Fruit fly (Drosophila melanogaster) whole organism, embryonic: ENCODE results near the gene CG5853.
A peak's percentile ranks its signal among the peaks of the same experiment; 100 is the strongest.

Experiments
- Ada2b ChIP-seq: fragments of 200-800 bp; sonication (Bioruptor generic); IDR thresholded peaks from 2 replicates; pipeline ENCODE4 v1.3.6; 2022; ENCODE audit warnings: missing biosample characterization, missing genetic modification characterization
- Asciz ChIP-seq: fragments of 200-800 bp; sonication (Bioruptor generic); optimal IDR thresholded peaks from 2 replicates; lab custom pipeline; 2017; ENCODE audit warnings: missing biosample characterization, mild to moderate bottlenecking, missing genetic modification characterization, missing genetic modification reagents
- Atf6 ChIP-seq: fragments of 200-800 bp; sonication (Bioruptor generic); IDR thresholded peaks from 2 replicates; pipeline ENCODE4 v1.3.6; 2022; ENCODE audit warnings: missing biosample characterization, missing genetic modification characterization
- CG14667 ChIP-seq: fragments of 200-800 bp; sonication (Bioruptor generic); IDR thresholded peaks from 2 replicates; pipeline ENCODE4 v1.3.6; 2022; ENCODE audit warnings: missing biosample characterization, missing genetic modification characterization
- CG14965 ChIP-seq: fragments of 200-800 bp; sonication (Bioruptor generic); optimal IDR thresholded peaks from 2 replicates; lab custom pipeline; 2016; ENCODE audit warnings: missing biosample characterization, missing genetic modification characterization, borderline replicate concordance
- CG15073 ChIP-seq: fragments of 200-800 bp; sonication (Bioruptor generic); optimal IDR thresholded peaks from 2 replicates; lab custom pipeline; 2016; ENCODE audit warnings: missing biosample characterization, missing genetic modification characterization
- CG1529 ChIP-seq: fragments of 200-800 bp; sonication (Bioruptor generic); optimal IDR thresholded peaks from 3 replicates; lab custom pipeline; 2018; ENCODE audit warnings: missing biosample characterization, missing genetic modification characterization
- CG15601 ChIP-seq: fragments of 200-800 bp; sonication (Bioruptor generic); optimal IDR thresholded peaks from 3 replicates; lab custom pipeline; 2019; ENCODE audit warnings: missing biosample characterization, mild to moderate bottlenecking, missing genetic modification characterization, moderate library complexity
- CG1602 ChIP-seq: fragments of 200-800 bp; sonication (Bioruptor generic); optimal IDR thresholded peaks from 3 replicates; lab custom pipeline; 2016; ENCODE audit warnings: missing biosample characterization, missing genetic modification characterization
- CG17359 ChIP-seq: fragments of 200-800 bp; sonication (Bioruptor generic); optimal IDR thresholded peaks from 3 replicates; lab custom pipeline; 2018; ENCODE audit warnings: missing biosample characterization, mild to moderate bottlenecking, missing genetic modification characterization, moderate library complexity
- CG17912 ChIP-seq: fragments of 200-800 bp; sonication (Bioruptor generic); optimal IDR thresholded peaks from 2 replicates; lab custom pipeline; 2018; ENCODE audit warnings: missing biosample characterization, mild to moderate bottlenecking, missing genetic modification characterization
- CG18599 ChIP-seq: fragments of 200-800 bp; sonication (Bioruptor generic); optimal IDR thresholded peaks from 3 replicates; lab custom pipeline; 2017; ENCODE audit warnings: missing biosample characterization, missing genetic modification characterization, mild to moderate bottlenecking, moderate library complexity, missing genetic modification reagents
- CG2712 ChIP-seq: fragments of 200-800 bp; optimal IDR thresholded peaks from 3 replicates; lab custom pipeline; 2019; ENCODE audit warnings: missing biosample characterization, mild to moderate bottlenecking, missing genetic modification characterization, moderate library complexity
- CG31365 ChIP-seq: fragments of 200-800 bp; sonication (Bioruptor generic); optimal IDR thresholded peaks from 2 replicates; lab custom pipeline; 2018; ENCODE audit warnings: missing biosample characterization, mild to moderate bottlenecking, missing genetic modification characterization
- CG3726 ChIP-seq: fragments of 200-800 bp; sonication (Bioruptor generic); IDR thresholded peaks from 3 replicates; pipeline ENCODE4, ENCODE4 v1.3.6; 2022; ENCODE audit warnings: missing biosample characterization, missing genetic modification characterization
- CG4617 ChIP-seq: fragments of 200-800 bp; sonication (Bioruptor generic); optimal IDR thresholded peaks from 3 replicates; lab custom pipeline; 2016; ENCODE audit warnings: missing biosample characterization, missing genetic modification characterization, borderline replicate concordance
- CG6765 ChIP-seq: fragments of 200-800 bp; sonication (Bioruptor generic); optimal IDR thresholded peaks from 3 replicates; lab custom pipeline; 2017; ENCODE audit warnings: missing biosample characterization, mild to moderate bottlenecking, missing genetic modification characterization
- CG6813 ChIP-seq: fragments of 200-800 bp; sonication (Bioruptor generic); optimal IDR thresholded peaks from 2 replicates; lab custom pipeline; 2017; ENCODE audit warnings: missing biosample characterization, missing genetic modification characterization, mild to moderate bottlenecking, moderate library complexity, missing genetic modification reagents
- CG7357 ChIP-seq: fragments of 200-800 bp; sonication (Bioruptor generic); IDR thresholded peaks from 3 replicates; pipeline ENCODE4 v1.3.6; 2022; ENCODE audit warnings: missing biosample characterization, missing genetic modification characterization
- CG8281 ChIP-seq: fragments of 200-800 bp; sonication (Bioruptor generic); optimal IDR thresholded peaks from 2 replicates; lab custom pipeline; 2018; ENCODE audit warnings: missing biosample characterization, mild to moderate bottlenecking, missing genetic modification characterization, moderate library complexity
- CG8290 ChIP-seq, 3 experiments: fragments of 200-800 bp; sonication (Bioruptor generic); optimal IDR thresholded peaks; 2 replicates each; lab custom pipeline; 2016 to 2019; ENCODE audit warnings: missing biosample characterization in 3 of 3, missing genetic modification characterization in 3 of 3, mild to moderate bottlenecking in 2 of 3, moderate library complexity in 1 of 3
- CG8478 ChIP-seq: fragments of >200 bp; optimal IDR thresholded peaks from 2 replicates; lab custom pipeline; 2018
- D ChIP-seq, 2 experiments: fragments of 200-800 bp in 1 of 2; fragments of >200 bp in 1 of 2; sonication (Bioruptor generic) in 1 of 2; optimal IDR thresholded peaks; 2 replicates in 1 of 2; 3 replicates in 1 of 2; lab custom pipeline; 2017; ENCODE audit warnings: mild to moderate bottlenecking in 1 of 2, missing biosample characterization in 1 of 2, missing genetic modification characterization in 1 of 2, missing genetic modification reagents in 1 of 2
- Dfd ChIP-seq, 2 experiments: fragments of >200 bp; optimal IDR thresholded peaks; 2 replicates each; lab custom pipeline; 2017; ENCODE audit warnings: missing biosample characterization in 2 of 2, missing genetic modification characterization in 2 of 2
- HHEX ChIP-seq: fragments of 200-800 bp; sonication (Bioruptor generic); optimal IDR thresholded peaks from 3 replicates; lab custom pipeline; 2017; ENCODE audit warnings: missing biosample characterization, mild to moderate bottlenecking, missing genetic modification characterization, missing genetic modification reagents
- Lpt ChIP-seq: fragments of >200 bp; optimal IDR thresholded peaks from 2 replicates; lab custom pipeline; 2018; ENCODE audit warnings: missing biosample characterization, missing genetic modification characterization
- MESR4 ChIP-seq: fragments of 200-800 bp; sonication (Bioruptor generic); optimal IDR thresholded peaks from 2 replicates; lab custom pipeline; 2018; ENCODE audit warnings: missing biosample characterization, mild to moderate bottlenecking, missing genetic modification characterization, moderate library complexity
- NK7.1 ChIP-seq: fragments of 200-800 bp; sonication (Bioruptor generic); optimal IDR thresholded peaks from 3 replicates; lab custom pipeline; 2016; ENCODE audit warnings: missing biosample characterization, missing genetic modification characterization
- Usf ChIP-seq: fragments of 200-800 bp; sonication (Bioruptor generic); optimal IDR thresholded peaks from 2 replicates; lab custom pipeline; 2017; ENCODE audit warnings: missing genotype, missing biosample characterization, missing genetic modification characterization
- Xrp1 ChIP-seq: fragments of 200-800 bp; sonication (Bioruptor generic); IDR thresholded peaks from 2 replicates; pipeline ENCODE4 v1.3.6; 2022; ENCODE audit warnings: missing biosample characterization, missing genetic modification characterization
- YL-1 ChIP-seq: fragments of 200-800 bp; sonication (Bioruptor generic); optimal IDR thresholded peaks from 3 replicates; lab custom pipeline; 2017; ENCODE audit warnings: missing biosample characterization, mild to moderate bottlenecking, missing genetic modification characterization
- ato ChIP-seq: fragments of 200-800 bp; sonication (Bioruptor generic); IDR thresholded peaks from 2 replicates; pipeline ENCODE4 v1.3.6; 2022; ENCODE audit warnings: missing biosample characterization, missing genetic modification characterization; ENCODE audit not compliant: partially characterized antibody
- bcd ChIP-seq: fragments of 200-800 bp; sonication (Bioruptor generic); optimal IDR thresholded peaks from 2 replicates; lab custom pipeline; 2017; ENCODE audit warnings: missing biosample characterization, mild to moderate bottlenecking, missing genetic modification characterization
- cad ChIP-seq: fragments of >200 bp; optimal IDR thresholded peaks from 2 replicates; lab custom pipeline; 2017; ENCODE audit warnings: missing biosample characterization, missing genetic modification characterization
- crp ChIP-seq, 2 experiments: fragments of 200-800 bp; sonication (Bioruptor generic); optimal IDR thresholded peaks; 2 replicates in 1 of 2; 3 replicates in 1 of 2; lab custom pipeline; 2017; ENCODE audit warnings: missing biosample characterization in 2 of 2, missing genetic modification characterization in 2 of 2, mild to moderate bottlenecking in 1 of 2, moderate library complexity in 1 of 2
- ewg ChIP-seq: fragments of 200-800 bp; sonication (Bioruptor generic); optimal IDR thresholded peaks from 3 replicates; lab custom pipeline; 2017; ENCODE audit warnings: mild to moderate bottlenecking, missing biosample characterization, missing genetic modification reagents, missing genetic modification characterization
- gem ChIP-seq: fragments of 200-800 bp; sonication (Bioruptor generic); optimal IDR thresholded peaks from 2 replicates; lab custom pipeline; 2019; ENCODE audit warnings: missing biosample characterization, mild to moderate bottlenecking, missing genetic modification characterization, moderate library complexity
- ham ChIP-seq: fragments of 200-800 bp; sonication (Bioruptor generic); IDR thresholded peaks from 2 replicates; pipeline ENCODE4 v1.3.6; 2022; ENCODE audit warnings: missing biosample characterization, missing genetic modification characterization
- ind ChIP-seq: fragments of 200-800 bp; sonication (Bioruptor generic); optimal IDR thresholded peaks from 3 replicates; lab custom pipeline; 2016; ENCODE audit warnings: missing biosample characterization, missing genetic modification characterization
- klu ChIP-seq: fragments of 200-800 bp; sonication (Bioruptor generic); IDR thresholded peaks from 2 replicates; pipeline ENCODE4 v1.3.6; 2022; ENCODE audit warnings: missing biosample characterization, missing genetic modification characterization
- lola ChIP-seq, 3 experiments: fragments of >200 bp in 2 of 3; fragments of 200-800 bp in 1 of 3; sonication (Bioruptor generic) in 1 of 3; optimal IDR thresholded peaks; 2 replicates each; lab custom pipeline; 2017 to 2019; ENCODE audit warnings: missing biosample characterization in 3 of 3, missing genetic modification characterization in 3 of 3, mild to moderate bottlenecking in 1 of 3, moderate library complexity in 1 of 3
- nau ChIP-seq: fragments of 200-800 bp; sonication (Bioruptor generic); optimal IDR thresholded peaks from 3 replicates; lab custom pipeline; 2017; ENCODE audit warnings: missing biosample characterization, mild to moderate bottlenecking, missing genetic modification characterization, missing genetic modification reagents
- nmo ChIP-seq: fragments of 200-800 bp; sonication (Bioruptor generic); optimal IDR thresholded peaks from 2 replicates; lab custom pipeline; 2018; ENCODE audit warnings: missing biosample characterization, mild to moderate bottlenecking, missing genetic modification characterization, moderate library complexity
- onecut ChIP-seq: fragments of 200-800 bp; sonication (Bioruptor generic); IDR thresholded peaks from 2 replicates; pipeline ENCODE4 v1.3.6; 2022; ENCODE audit warnings: missing biosample characterization, missing genetic modification characterization
- sc ChIP-seq, 3 experiments: fragments of >200 bp in 2 of 3; fragments of 200-800 bp in 1 of 3; sonication (Bioruptor generic) in 1 of 3; optimal IDR thresholded peaks; 2 replicates in 2 of 3; 3 replicates in 1 of 3; lab custom pipeline; 2017; ENCODE audit warnings: mild to moderate bottlenecking in 1 of 3, missing biosample characterization in 1 of 3, missing genetic modification characterization in 1 of 3, missing genetic modification reagents in 1 of 3
- tgo ChIP-seq: fragments of 200-800 bp; sonication (Bioruptor generic); IDR thresholded peaks from 3 replicates; pipeline ENCODE4 v1.3.6; 2022; ENCODE audit warnings: missing biosample characterization, missing genetic modification characterization
- wor ChIP-seq: fragments of 200-800 bp; sonication (Bioruptor generic); IDR thresholded peaks from 2 replicates; pipeline ENCODE4 v1.3.6; 2022; ENCODE audit warnings: missing biosample characterization, missing genetic modification characterization

The CG5853 gene

dm6 chr2L:9915011-9915850, 32.2 kb downstream of the CG5853 start, which contains the start of gene yip2 (continued):
- TF ChIP-seq sc (optimal IDR thresholded peaks at IDR 0.05; lab: Kevin White, UChicago) (no peak), sc (GFP tag; optimal IDR thresholded peaks at IDR 0.05; lab: Kevin White, UChicago) (no peak), CG14667 (GFP tag; lab: Robert Waterston, UW) (no peak), Usf (GFP tag; lab: Kevin White, UChicago) (peak; percentile 0), klu (GFP tag; lab: Robert Waterston, UW) (no peak), onecut (peak; percentile 58), CG17912 (GFP tag; lab: Kevin White, UChicago) (no peak), cad (GFP tag; lab: Kevin White, UChicago) (no peak), NK7.1 (GFP tag; lab: Kevin White, UChicago) (no peak), gem (peak; percentile 76), Atf6 (GFP tag; lab: Robert Waterston, UW) (peak; percentile 78), ham (no peak), nau (GFP tag; lab: Kevin White, UChicago) (peak; percentile 74), CG6813 (GFP tag; lab: Kevin White, UChicago) (peak; percentile 60), CG17359 (peak; percentile 62), Xrp1 (GFP tag; lab: Robert Waterston, UW) (peak; percentile 53; the same call in 1 of the 2 replicates), bcd (peak; percentile 46), CG7357 (GFP tag; lab: Robert Waterston, UW) (no peak), YL-1 (peak; percentile 52), ewg (GFP tag; lab: Kevin White, UChicago) (no peak), CG1602 (GFP tag; lab: Kevin White, UChicago) (no peak), MESR4 (GFP tag; lab: Kevin White, UChicago) (peak; percentile 27), CG15601 (tag; lab: Kevin White, UChicago) (peak; percentile 30), CG15073 (GFP tag; lab: Kevin White, UChicago) (no peak), Lpt (GFP tag; lab: Kevin White, UChicago) (no peak), CG1529 (peak; percentile 14), Ada2b (GFP tag; lab: Robert Waterston, UW) (peak; percentile 69), CG18599 (GFP tag; lab: Kevin White, UChicago) (peak; percentile 73), CG8281 (tag; lab: Kevin White, UChicago) (no peak), ind (GFP tag; lab: Kevin White, UChicago) (peak; percentile 61), Dfd (GFP tag; optimal IDR thresholded peaks at IDR 0.05; lab: Kevin White, UChicago) (no peak), tgo (GFP tag; lab: Robert Waterston, UW) (peak; percentile 75), crp (GFP tag; optimal IDR thresholded peaks at IDR 0.05; lab: Kevin White, UChicago) (peak in 1 of 2 experiments; percentile 84), CG3726 (GFP tag; lab: Robert Waterston, UW) (no peak), nmo (peak; percentile 22), CG6765 (GFP tag; lab: Kevin White, UChicago) (peak; percentile 72), CG4617 (GFP tag; lab: Kevin White, UChicago) (no peak), D (optimal IDR thresholded peaks at IDR 0.05; lab: Kevin White, UChicago) (no peak), D (GFP tag; optimal IDR thresholded peaks at IDR 0.05; lab: Kevin White, UChicago) (no peak), ato (GFP tag; lab: Robert Waterston, UW) (no peak), lola (GFP tag; optimal IDR thresholded peaks at IDR 0.05; lab: Kevin White, UChicago) (no peak), CG8290 (GFP tag; optimal IDR thresholded peaks at IDR 0.05; lab: Kevin White, UChicago) (no peak), CG8290 (tag; optimal IDR thresholded peaks at IDR 0.05; lab: Kevin White, UChicago) (peak in 1 of 2 experiments; percentile 86), CG31365 (tag; lab: Kevin White, UChicago) (no peak), Asciz (GFP tag; lab: Kevin White, UChicago) (peak; percentile 22), CG2712 (tag; lab: Kevin White, UChicago) (peak; percentile 50), wor (GFP tag; lab: Robert Waterston, UW) (no peak), CG14965 (GFP tag; lab: Kevin White, UChicago) (no peak), HHEX (GFP tag; lab: Kevin White, UChicago) (peak; percentile 43), CG8478 (lab: Kevin White, UChicago) (no peak)
